Worm (Caenorhabditis elegans) whole organism, young adult: ENCODE results near the gene pro-1.

Experiments
- F22D6.2 ChIP-seq: sonication (generic microtip); optimal IDR thresholded peaks from 2 replicates; lab custom pipeline; 2016; ENCODE audit warnings: mild to moderate bottlenecking, missing genetic modification characterization, missing compliant biosample characterization
- F39B2.1 ChIP-seq: fragments of 200-800 bp; sonication (Bioruptor generic); IDR thresholded peaks from 2 replicates; pipeline ENCODE4 v1.3.6; 2022; ENCODE audit warnings: missing genetic modification reagents, missing genetic modification characterization, missing compliant biosample characterization
- F57C9.4 ChIP-seq: sonication (generic microtip); optimal IDR thresholded peaks from 2 replicates; lab custom pipeline; 2017; ENCODE audit warnings: mild to moderate bottlenecking, missing genetic modification characterization, missing compliant biosample characterization
- K11D2.4 ChIP-seq: fragments of 200-800 bp; sonication (Bioruptor generic); IDR thresholded peaks from 2 replicates; pipeline ENCODE4 v1.3.6; 2022; ENCODE audit warnings: missing genetic modification reagents, missing genetic modification characterization, missing compliant biosample characterization
- K12H6.12 ChIP-seq: fragments of 200-800 bp; sonication (Bioruptor generic); optimal IDR thresholded peaks from 2 replicates; lab custom pipeline; 2018; ENCODE audit warnings: mild to moderate bottlenecking, missing genetic modification characterization, missing compliant biosample characterization
- T07F8.4 ChIP-seq: sonication (generic microtip); optimal IDR thresholded peaks from 2 replicates; lab custom pipeline; 2016; ENCODE audit warnings: mild to moderate bottlenecking, missing genetic modification characterization, moderate library complexity, missing compliant biosample characterization
- Y67H2A.10 ChIP-seq: fragments of 200-800 bp; sonication (Bioruptor generic); conservative IDR thresholded peaks from 2 replicates; pipeline ENCODE4 v1.3.6; 2022; ENCODE audit warnings: missing genetic modification reagents, missing genetic modification characterization, missing compliant biosample characterization
- ama-1 ChIP-seq, 3 experiments: fragments of 150-350 bp in 1 of 3; sonication (generic microtip) in 2 of 3; optimal IDR thresholded peaks; 2 replicates each; lab custom pipeline; 2014 to 2018; ENCODE audit warnings: missing biosample characterization in 2 of 3, missing genetic modification characterization in 2 of 3, missing genetic modification reagents in 2 of 3
- aptf-2 ChIP-seq: fragments of 200-800 bp; sonication (Bioruptor generic); conservative IDR thresholded peaks from 2 replicates; pipeline ENCODE4 v1.3.6; 2022; ENCODE audit warnings: missing genetic modification reagents, missing genetic modification characterization, missing compliant biosample characterization
- atf-7 ChIP-seq: sonication (generic microtip); optimal IDR thresholded peaks from 2 replicates; lab custom pipeline; 2017; ENCODE audit warnings: mild to moderate bottlenecking, missing genetic modification characterization, missing compliant biosample characterization
- attf-5 ChIP-seq: fragments of 200-800 bp; sonication (Bioruptor generic); optimal IDR thresholded peaks from 2 replicates; lab custom pipeline; 2018; ENCODE audit warnings: mild to moderate bottlenecking, missing genetic modification characterization, missing compliant biosample characterization
- ccch-3 ChIP-seq: fragments of 200-800 bp; sonication (Bioruptor generic); optimal IDR thresholded peaks from 2 replicates; lab custom pipeline; 2018; ENCODE audit warnings: mild to moderate bottlenecking, missing genetic modification characterization, missing compliant biosample characterization
- cebp-1 ChIP-seq, 2 experiments: fragments of 200-800 bp in 1 of 2; sonication (Bioruptor generic) in 1 of 2; sonication (generic microtip) in 1 of 2; IDR thresholded peaks in 1 of 2; optimal IDR thresholded peaks in 1 of 2; 2 replicates each; pipeline versions ENCODE4 v1.3.6 to Lab custom; 2017 to 2022; ENCODE audit warnings: missing compliant biosample characterization in 2 of 2, missing genetic modification characterization in 2 of 2, mild to moderate bottlenecking in 1 of 2, missing genetic modification reagents in 1 of 2, moderate library complexity in 1 of 2
- ceh-40 ChIP-seq: fragments of 200-800 bp; sonication (Bioruptor generic); IDR thresholded peaks from 2 replicates; pipeline ENCODE4 v1.3.6; 2022; ENCODE audit warnings: missing genetic modification characterization, missing compliant biosample characterization
- ceh-79 ChIP-seq: sonication (generic microtip); optimal IDR thresholded peaks from 2 replicates; lab custom pipeline; 2017; ENCODE audit warnings: mild to moderate bottlenecking, missing genetic modification characterization, missing compliant biosample characterization
- chd-7 ChIP-seq: sonication (generic microtip); optimal IDR thresholded peaks from 2 replicates; lab custom pipeline; 2016; ENCODE audit warnings: mild to moderate bottlenecking, missing genetic modification characterization, moderate library complexity, missing compliant biosample characterization
- dox-1 ChIP-seq: fragments of 200-800 bp; sonication (Bioruptor generic); IDR thresholded peaks from 2 replicates; pipeline ENCODE4 v1.3.6; 2022; ENCODE audit warnings: missing genetic modification reagents, missing genetic modification characterization, missing compliant biosample characterization
- egl-44 ChIP-seq: fragments of 200-800 bp; sonication (Bioruptor generic); IDR thresholded peaks from 2 replicates; pipeline ENCODE4 v1.3.6; 2022; ENCODE audit warnings: missing genetic modification reagents, missing genetic modification characterization, missing compliant biosample characterization
- egrh-3 ChIP-seq: fragments of 200-800 bp; sonication (Bioruptor generic); IDR thresholded peaks from 2 replicates; pipeline ENCODE4 v1.3.6; 2022; ENCODE audit warnings: missing genetic modification reagents, missing genetic modification characterization, missing compliant biosample characterization
- gei-17 ChIP-seq: fragments of 200-800 bp; sonication (Bioruptor generic); optimal IDR thresholded peaks from 2 replicates; lab custom pipeline; 2018; ENCODE audit warnings: mild to moderate bottlenecking, missing genetic modification characterization, missing compliant biosample characterization
- hlh-26 ChIP-seq: fragments of 200-800 bp; sonication (Bioruptor generic); conservative IDR thresholded peaks from 2 replicates; pipeline ENCODE4 v1.3.6; 2022; ENCODE audit warnings: missing genetic modification reagents, missing genetic modification characterization, missing compliant biosample characterization
- let-526 ChIP-seq: fragments of 200-800 bp; sonication (Bioruptor generic); IDR thresholded peaks from 2 replicates; pipeline ENCODE4 v1.3.6; 2022; ENCODE audit warnings: missing genetic modification reagents, missing genetic modification characterization, missing compliant biosample characterization
- let-607 ChIP-seq, 2 experiments: fragments of 200-800 bp in 1 of 2; sonication (Bioruptor generic) in 1 of 2; sonication (generic microtip) in 1 of 2; optimal IDR thresholded peaks; 2 replicates each; lab custom pipeline; 2016 to 2018; ENCODE audit warnings: mild to moderate bottlenecking in 2 of 2, missing compliant biosample characterization in 2 of 2, missing genetic modification characterization in 2 of 2, moderate library complexity in 2 of 2, missing genotype in 1 of 2
- lin-35 ChIP-seq, 3 experiments: fragments of 150-350 bp in 2 of 3; sonication (generic microtip) in 1 of 3; optimal IDR thresholded peaks; 2 replicates each; lab custom pipeline; 2014 to 2018; ENCODE audit warnings: missing biosample characterization in 3 of 3, missing genetic modification characterization in 3 of 3, missing genetic modification reagents in 3 of 3
- lin-40 ChIP-seq: sonication (generic microtip); optimal IDR thresholded peaks from 2 replicates; lab custom pipeline; 2016; ENCODE audit warnings: missing genetic modification characterization, mild to moderate bottlenecking, missing compliant biosample characterization, missing genotype, missing genetic modification reagents
- lin-54 ChIP-seq: fragments of 200-800 bp; sonication (Bioruptor generic); optimal IDR thresholded peaks from 2 replicates; lab custom pipeline; 2018; ENCODE audit warnings: mild to moderate bottlenecking, missing genetic modification characterization, missing compliant biosample characterization
- lir-1 ChIP-seq: fragments of 200-800 bp; sonication (Bioruptor generic); conservative IDR thresholded peaks from 2 replicates; pipeline ENCODE4 v1.3.6; 2022; ENCODE audit warnings: missing genetic modification reagents, missing genetic modification characterization, missing compliant biosample characterization
- lsy-27 ChIP-seq: sonication (generic microtip); optimal IDR thresholded peaks from 2 replicates; lab custom pipeline; 2017; ENCODE audit warnings: missing genetic modification characterization, mild to moderate bottlenecking, missing compliant biosample characterization, antibody characterized with exemption, missing genotype, borderline replicate concordance; ENCODE audit not compliant: insufficient read depth
- madf-10 ChIP-seq: sonication (generic microtip); optimal IDR thresholded peaks from 2 replicates; lab custom pipeline; 2016; ENCODE audit warnings: mild to moderate bottlenecking, missing genetic modification characterization, missing compliant biosample characterization
- madf-3 ChIP-seq: fragments of 200-800 bp; sonication (Bioruptor generic); IDR thresholded peaks from 2 replicates; pipeline ENCODE4 v1.3.6; 2022; ENCODE audit warnings: missing genetic modification reagents, missing genetic modification characterization, missing compliant biosample characterization
- madf-8 ChIP-seq: fragments of 200-800 bp; sonication (Bioruptor generic); conservative IDR thresholded peaks from 2 replicates; pipeline ENCODE4 v1.3.6; 2022; ENCODE audit warnings: missing genetic modification reagents, missing genetic modification characterization, missing compliant biosample characterization
- mcd-1 ChIP-seq: fragments of 200-800 bp; sonication (Bioruptor generic); IDR thresholded peaks from 2 replicates; pipeline ENCODE4 v1.3.6; 2022; ENCODE audit warnings: missing genetic modification reagents, missing genetic modification characterization, missing compliant biosample characterization
- nhr-80 ChIP-seq: sonication (generic microtip); optimal IDR thresholded peaks from 2 replicates; lab custom pipeline; 2016; ENCODE audit warnings: missing genetic modification characterization, missing compliant biosample characterization
- pbrm-1 ChIP-seq: fragments of 200-800 bp; sonication (Bioruptor generic); IDR thresholded peaks from 2 replicates; pipeline ENCODE4 v1.3.6; 2022; ENCODE audit warnings: missing genetic modification reagents, missing genetic modification characterization, missing compliant biosample characterization
- snpc-1.1 ChIP-seq: sonication (generic microtip); optimal IDR thresholded peaks from 2 replicates; lab custom pipeline; 2017; ENCODE audit warnings: missing genetic modification characterization, mild to moderate bottlenecking, missing compliant biosample characterization, antibody characterized with exemption, moderate library complexity, missing genotype, missing genetic modification reagents; ENCODE audit not compliant: insufficient read depth
- snpc-4 ChIP-seq, 5 experiments: fragments of 150-350 bp in 1 of 5; sonication (generic microtip) in 4 of 5; optimal IDR thresholded peaks; 2 replicates each; lab custom pipeline; 2014 to 2018; ENCODE audit warnings: missing genetic modification characterization in 5 of 5, missing biosample characterization in 3 of 5, antibody characterized with exemption in 2 of 5, mild to moderate bottlenecking in 2 of 5, missing compliant biosample characterization in 2 of 5, missing genotype in 2 of 5, moderate library complexity in 2 of 5, missing genetic modification reagents in 1 of 5
- somi-1 ChIP-seq: fragments of 200-800 bp; sonication (Bioruptor generic); optimal IDR thresholded peaks from 2 replicates; lab custom pipeline; 2018; ENCODE audit warnings: mild to moderate bottlenecking, missing genetic modification characterization, missing compliant biosample characterization
- tbp1 ChIP-seq: fragments of 200-800 bp; sonication (Bioruptor generic); optimal IDR thresholded peaks from 2 replicates; lab custom pipeline; 2018; ENCODE audit warnings: mild to moderate bottlenecking, missing genetic modification characterization, missing compliant biosample characterization
- tlf-1 ChIP-seq: fragments of 200-800 bp; sonication (Bioruptor generic); optimal IDR thresholded peaks from 2 replicates; lab custom pipeline; 2018; ENCODE audit warnings: mild to moderate bottlenecking, missing genetic modification characterization, missing compliant biosample characterization
- xnd-1 ChIP-seq: sonication (generic microtip); optimal IDR thresholded peaks from 2 replicates; lab custom pipeline; 2016; ENCODE audit warnings: missing genotype, missing genetic modification reagents, missing genetic modification characterization, missing compliant biosample characterization
- zfh-2 ChIP-seq: fragments of 200-800 bp; sonication (Bioruptor generic); conservative IDR thresholded peaks from 2 replicates; pipeline ENCODE4 v1.3.6; 2022; ENCODE audit warnings: missing genetic modification reagents, missing genetic modification characterization, missing compliant biosample characterization
- ztf-22 ChIP-seq: fragments of 200-800 bp; sonication (Bioruptor generic); optimal IDR thresholded peaks from 2 replicates; lab custom pipeline; 2018; ENCODE audit warnings: mild to moderate bottlenecking, missing genetic modification characterization, moderate library complexity, missing compliant biosample characterization
- ztf-3 ChIP-seq: fragments of 200-800 bp; sonication (Bioruptor generic); optimal IDR thresholded peaks from 2 replicates; lab custom pipeline; 2018; ENCODE audit warnings: mild to moderate bottlenecking, missing genetic modification characterization, missing compliant biosample characterization
- ztf-6 ChIP-seq: fragments of 200-800 bp; sonication (Bioruptor generic); IDR thresholded peaks from 2 replicates; pipeline ENCODE4 v1.3.6; 2022; ENCODE audit warnings: missing genetic modification reagents, missing genetic modification characterization, missing compliant biosample characterization

pro-1 gene

ce11 chrII:10551985-10552736 is 10.4 kb upstream of the pro-1 start (continued):
- TF ChIP-seq tbp1, result peak; percentile 52
- peak; percentile 77 for TF ChIP-seq attf-5 (GFP tag; lab: Kevin White, UChicago)
- no peak for TF ChIP-seq F39B2.1 (GFP tag; lab: Robert Waterston, UW)
- TF ChIP-seq dox-1, result peak; percentile 72
- peak; percentile 81 for TF ChIP-seq madf-3 (GFP tag; lab: Robert Waterston, UW)
- TF ChIP-seq egl-44 (GFP tag; lab: Robert Waterston, UW), result no peak
- TF ChIP-seq xnd-1 (tag; lab: Kevin White, UChicago), result no peak
- 0 out of 2 replicates have a peak, but pooled peaks have one; percentile 49 for TF ChIP-seq lir-1 (GFP tag; lab: Robert Waterston, UW)
- TF ChIP-seq hlh-26 (GFP tag; lab: Robert Waterston, UW), result no peak
- TF ChIP-seq T07F8.4 (tag; lab: Kevin White, UChicago), result peak; percentile 34
- 0 out of 2 replicates have a peak, but pooled peaks have one; percentile 10 for TF ChIP-seq egrh-3 (GFP tag; lab: Robert Waterston, UW)
- 0 out of 2 replicates have a peak, but pooled peaks have one; percentile 25 for TF ChIP-seq ceh-40 (GFP tag; lab: Robert Waterston, UW)
- TF ChIP-seq K12H6.12 (tag; lab: Kevin White, UChicago), result peak; percentile 90
- peak; percentile 69 for TF ChIP-seq mcd-1
- peak; percentile 74 for TF ChIP-seq K11D2.4
- no peak for TF ChIP-seq lsy-27 (tag; lab: Kevin White, UChicago)
- no peak for TF ChIP-seq F57C9.4 (tag; lab: Kevin White, UChicago)
- peak; percentile 50 for TF ChIP-seq ztf-22 (GFP tag; lab: Kevin White, UChicago)
- peak; percentile 57 for TF ChIP-seq gei-17
- TF ChIP-seq F22D6.2 (tag; lab: Kevin White, UChicago), result peak; percentile 76
- TF ChIP-seq atf-7 (tag; lab: Kevin White, UChicago), result peak; percentile 87
- peak; percentile 67 for TF ChIP-seq madf-10 (tag; lab: Kevin White, UChicago)
- 0 out of 2 replicates have a peak, but pooled peaks have one; percentile 20 for TF ChIP-seq ztf-6 (GFP tag; lab: Robert Waterston, UW)
- TF ChIP-seq let-607 (tag; optimal IDR thresholded peaks at IDR 0.05; lab: Kevin White, UChicago), result peak in 1 of 2 experiments; percentile 66
- TF ChIP-seq madf-8, result no peak
- peak; percentile 68 for TF ChIP-seq tlf-1 (GFP tag; lab: Kevin White, UChicago)
- no peak for TF ChIP-seq ccch-3 (GFP tag; lab: Kevin White, UChicago)
- peak; percentile 94 for TF ChIP-seq lin-40 (tag; lab: Kevin White, UChicago)
- peak; percentile 47 for TF ChIP-seq lin-54 (GFP tag; lab: Kevin White, UChicago)
- TF ChIP-seq let-526 (GFP tag; lab: Robert Waterston, UW), result peak; percentile 64; the same call in 1 of the 2 replicates
- TF ChIP-seq ceh-79, result peak; percentile 75
- no peak for TF ChIP-seq snpc-4 (GFP tag; optimal IDR thresholded peaks at IDR 0.05; lab: Kevin White, UChicago)
- peak in 3 of 4 experiments; percentile 16 to 53 (median 52) for TF ChIP-seq snpc-4 (tag; optimal IDR thresholded peaks at IDR 0.05; lab: Kevin White, UChicago)
- no peak for TF ChIP-seq cebp-1 (GFP tag; IDR thresholded peaks at IDR 0.05; lab: Robert Waterston, UW)
- peak; percentile 84 for TF ChIP-seq cebp-1 (tag; optimal IDR thresholded peaks at IDR 0.05; lab: Kevin White, UChicago)
- TF ChIP-seq aptf-2, result no peak
- TF ChIP-seq snpc-1.1 (tag; lab: Kevin White, UChicago), result peak; percentile 5
- TF ChIP-seq pbrm-1 (GFP tag; lab: Robert Waterston, UW), result peak; percentile 45; the same call in 1 of the 2 replicates
- peak; percentile 87 for TF ChIP-seq somi-1 (GFP tag; lab: Kevin White, UChicago)
- peak; percentile 54 for TF ChIP-seq nhr-80 (tag; lab: Kevin White, UChicago)
- TF ChIP-seq ztf-3 (GFP tag; lab: Kevin White, UChicago), result peak; percentile 21
- TF ChIP-seq zfh-2, result peak; percentile 71
- TF ChIP-seq lin-35 (GFP tag; optimal IDR thresholded peaks at IDR 0.05; lab: Kevin White, UChicago), result peak in 1 of 3 experiments; percentile 87
- peak; percentile 87 for TF ChIP-seq chd-7
- no peak for TF ChIP-seq ama-1 (optimal IDR thresholded peaks at IDR 0.05; lab: Kevin White, UChicago)
- TF ChIP-seq ama-1 (GFP tag; optimal IDR thresholded peaks at IDR 0.05; lab: Kevin White, UChicago), result peak in 1 of 2 experiments; percentile 12
- 0 out of 2 replicates have a peak, but pooled peaks have one; percentile 8 for TF ChIP-seq Y67H2A.10 (GFP tag; lab: Robert Waterston, UW)
